Fruit fly (Drosophila melanogaster) whole organism, wandering third instar larva: ENCODE measurements around the gene CG14423.

Source experiments
- Abd-B ChIP-seq: fragments of >200 bp; optimal IDR thresholded peaks from 2 replicates; lab custom pipeline; 2017; ENCODE audit warnings: missing biosample characterization, missing genetic modification characterization
- CG32264 ChIP-seq: fragments of 200-800 bp; sonication (Bioruptor generic); optimal IDR thresholded peaks from 2 replicates; lab custom pipeline; 2016; ENCODE audit warnings: missing biosample characterization, missing genetic modification characterization
- CG9705 ChIP-seq: fragments of 200-800 bp; sonication (Bioruptor generic); optimal IDR thresholded peaks from 2 replicates; lab custom pipeline; 2018; ENCODE audit warnings: missing biosample characterization, mild to moderate bottlenecking, missing genetic modification characterization
- CrebA ChIP-seq: fragments of 200-800 bp; sonication (Bioruptor generic); optimal IDR thresholded peaks from 2 replicates; lab custom pipeline; 2016; ENCODE audit warnings: missing biosample characterization, mild to moderate bottlenecking, missing genetic modification characterization, borderline replicate concordance
- Dfd ChIP-seq: fragments of >200 bp; optimal IDR thresholded peaks from 2 replicates; lab custom pipeline; 2017; ENCODE audit warnings: missing biosample characterization, missing genetic modification characterization
- Dif ChIP-seq: fragments of 200-275, 200-300 bp; sonication (Bioruptor generic); optimal IDR thresholded peaks from 2 replicates; lab custom pipeline; 2018; ENCODE audit warnings: missing biosample characterization, missing genetic modification characterization; ENCODE audit not compliant: partially characterized antibody
- GATAd ChIP-seq: sonication (Bioruptor generic); optimal IDR thresholded peaks from 2 replicates; lab custom pipeline; 2016; ENCODE audit warnings: missing biosample characterization, missing genetic modification characterization
- HLH106 ChIP-seq: fragments of 200-800 bp; optimal IDR thresholded peaks from 3 replicates; lab custom pipeline; 2019; ENCODE audit warnings: missing biosample characterization, mild to moderate bottlenecking, missing genetic modification characterization, moderate library complexity
- Hnf4 ChIP-seq: fragments of 200-800 bp; sonication (Bioruptor generic); optimal IDR thresholded peaks from 2 replicates; lab custom pipeline; 2016; ENCODE audit warnings: missing biosample characterization, mild to moderate bottlenecking, missing genetic modification characterization
- Hr78 ChIP-seq: fragments of >200 bp; optimal IDR thresholded peaks from 2 replicates; lab custom pipeline; 2017; ENCODE audit warnings: missing biosample characterization, missing genetic modification characterization
- Hr83 ChIP-seq: fragments of 200-300 bp; sonication (Bioruptor generic); optimal IDR thresholded peaks from 2 replicates; lab custom pipeline; 2016; ENCODE audit warnings: missing biosample characterization, mild to moderate bottlenecking, missing genetic modification characterization, moderate library complexity; ENCODE audit not compliant: poor library complexity, severe bottlenecking
- Jra ChIP-seq: sonication (Bioruptor generic); optimal IDR thresholded peaks from 2 replicates; lab custom pipeline; 2016; ENCODE audit warnings: missing biosample characterization, missing genetic modification characterization
- Mio ChIP-seq: sonication (Bioruptor generic); optimal IDR thresholded peaks from 2 replicates; lab custom pipeline; 2016; ENCODE audit warnings: missing biosample characterization, missing genetic modification characterization
- Myc ChIP-seq: fragments of >200 bp; optimal IDR thresholded peaks from 2 replicates; lab custom pipeline; 2017
- N ChIP-seq: fragments of >200 bp; optimal IDR thresholded peaks from 2 replicates; lab custom pipeline; 2018; ENCODE audit warnings: missing biosample characterization, missing external identifiers, missing genetic modification characterization
- OdsH ChIP-seq: fragments of 200-800 bp; sonication (Bioruptor generic); optimal IDR thresholded peaks from 2 replicates; lab custom pipeline; 2016; ENCODE audit warnings: missing biosample characterization, mild to moderate bottlenecking, missing genetic modification characterization
- Rel ChIP-seq, 2 experiments: fragments of 200-800 bp; sonication (Bioruptor generic) in 1 of 2; optimal IDR thresholded peaks; 2 replicates in 1 of 2; 3 replicates in 1 of 2; lab custom pipeline; 2016 to 2019; ENCODE audit warnings: mild to moderate bottlenecking in 2 of 2, missing biosample characterization in 2 of 2, missing genetic modification characterization in 2 of 2, moderate library complexity in 1 of 2
- Sp1 ChIP-seq: fragments of 200-800 bp; sonication (Bioruptor generic); optimal IDR thresholded peaks from 3 replicates; lab custom pipeline; 2019; ENCODE audit warnings: missing biosample characterization, mild to moderate bottlenecking, missing genetic modification characterization, moderate library complexity
- Vsx2 ChIP-seq: fragments of 200-300, 225-300 bp; sonication (Bioruptor generic); optimal IDR thresholded peaks from 2 replicates; lab custom pipeline; 2018; ENCODE audit warnings: missing biosample characterization, missing genetic modification characterization; ENCODE audit not compliant: partially characterized antibody
- br ChIP-seq: fragments of 200-800 bp; sonication (Bioruptor generic); optimal IDR thresholded peaks from 2 replicates; lab custom pipeline; 2016; ENCODE audit warnings: missing biosample characterization, missing genetic modification characterization
- brk ChIP-seq: fragments of 200-800 bp; sonication (Bioruptor generic); optimal IDR thresholded peaks from 2 replicates; lab custom pipeline; 2016; ENCODE audit warnings: missing biosample characterization, mild to moderate bottlenecking, missing genetic modification characterization
- dl ChIP-seq, 2 experiments: fragments of 175-275, 200-275 bp in 1 of 2; fragments of 200-275 bp in 1 of 2; sonication (Bioruptor generic); optimal IDR thresholded peaks; lab custom pipeline; 2018; ENCODE audit warnings: mild to moderate bottlenecking in 2 of 2, missing biosample characterization in 2 of 2, missing genetic modification characterization in 2 of 2, moderate library complexity in 2 of 2; ENCODE audit not compliant: partially characterized antibody in 2 of 2, insufficient read depth in 1 of 2
- dmrt93B ChIP-seq: fragments of 200-800 bp; sonication (Bioruptor generic); optimal IDR thresholded peaks from 2 replicates; lab custom pipeline; 2018; ENCODE audit warnings: missing biosample characterization, mild to moderate bottlenecking, missing genetic modification characterization
- dsf ChIP-seq: sonication (Bioruptor generic); optimal IDR thresholded peaks from 2 replicates; lab custom pipeline; 2016; ENCODE audit warnings: missing biosample characterization, missing genetic modification characterization, borderline replicate concordance
- ey ChIP-seq: fragments of 200-800 bp; sonication (Bioruptor generic); optimal IDR thresholded peaks from 2 replicates; lab custom pipeline; 2016; ENCODE audit warnings: missing biosample characterization, missing genetic modification characterization
- foxo ChIP-seq, 2 experiments: fragments of 200-800 bp; sonication (Bioruptor generic); optimal IDR thresholded peaks; 2 replicates in 1 of 2; 3 replicates in 1 of 2; lab custom pipeline; 2016 to 2017; ENCODE audit warnings: missing biosample characterization in 2 of 2, missing genetic modification characterization in 2 of 2
- fru ChIP-seq: fragments of 200-800 bp; sonication (Bioruptor generic); optimal IDR thresholded peaks from 3 replicates; lab custom pipeline; 2016; ENCODE audit warnings: missing biosample characterization, mild to moderate bottlenecking, missing genetic modification characterization
- h ChIP-seq: fragments of 200-800 bp; sonication (Bioruptor generic); optimal IDR thresholded peaks from 3 replicates; lab custom pipeline; 2016; ENCODE audit warnings: missing biosample characterization, mild to moderate bottlenecking, missing genetic modification characterization
- jim ChIP-seq: fragments of 175-275, 200-325 bp; sonication (Bioruptor generic); optimal IDR thresholded peaks from 2 replicates; lab custom pipeline; 2016; ENCODE audit warnings: missing biosample characterization, mild to moderate bottlenecking, missing genetic modification characterization
- lola ChIP-seq: fragments of >200 bp; optimal IDR thresholded peaks from 2 replicates; lab custom pipeline; 2017; ENCODE audit warnings: missing biosample characterization, missing genetic modification characterization
- pan ChIP-seq: fragments of >200 bp; optimal IDR thresholded peaks from 2 replicates; lab custom pipeline; 2017
- psq ChIP-seq: fragments of 200-800 bp; sonication (Bioruptor generic); optimal IDR thresholded peaks from 3 replicates; lab custom pipeline; 2017; ENCODE audit warnings: missing biosample characterization, mild to moderate bottlenecking, missing genetic modification characterization, moderate library complexity
- rgr ChIP-seq: fragments of 200-800 bp; sonication (Bioruptor generic); optimal IDR thresholded peaks from 3 replicates; lab custom pipeline; 2016; ENCODE audit warnings: missing biosample characterization, mild to moderate bottlenecking, missing genetic modification characterization
- sage ChIP-seq: fragments of 200-800 bp; sonication (Bioruptor generic); optimal IDR thresholded peaks from 2 replicates; lab custom pipeline; 2016; ENCODE audit warnings: missing biosample characterization, mild to moderate bottlenecking, missing genetic modification characterization
- sv ChIP-seq: fragments of 200-800 bp; sonication (Bioruptor generic); optimal IDR thresholded peaks from 3 replicates; lab custom pipeline; 2016; ENCODE audit warnings: missing biosample characterization, missing genetic modification characterization
- tai ChIP-seq: sonication (Bioruptor generic); optimal IDR thresholded peaks from 2 replicates; lab custom pipeline; 2016; ENCODE audit warnings: missing biosample characterization, missing genetic modification characterization
- usp ChIP-seq: fragments of >200 bp; optimal IDR thresholded peaks from 2 replicates; lab custom pipeline; 2017; ENCODE audit warnings: missing biosample characterization, missing genetic modification characterization
- woc ChIP-seq: sonication (Bioruptor generic); optimal IDR thresholded peaks from 2 replicates; lab custom pipeline; 2016; ENCODE audit warnings: missing biosample characterization, mild to moderate bottlenecking, missing genetic modification characterization

The CG14423 gene

DNA sequence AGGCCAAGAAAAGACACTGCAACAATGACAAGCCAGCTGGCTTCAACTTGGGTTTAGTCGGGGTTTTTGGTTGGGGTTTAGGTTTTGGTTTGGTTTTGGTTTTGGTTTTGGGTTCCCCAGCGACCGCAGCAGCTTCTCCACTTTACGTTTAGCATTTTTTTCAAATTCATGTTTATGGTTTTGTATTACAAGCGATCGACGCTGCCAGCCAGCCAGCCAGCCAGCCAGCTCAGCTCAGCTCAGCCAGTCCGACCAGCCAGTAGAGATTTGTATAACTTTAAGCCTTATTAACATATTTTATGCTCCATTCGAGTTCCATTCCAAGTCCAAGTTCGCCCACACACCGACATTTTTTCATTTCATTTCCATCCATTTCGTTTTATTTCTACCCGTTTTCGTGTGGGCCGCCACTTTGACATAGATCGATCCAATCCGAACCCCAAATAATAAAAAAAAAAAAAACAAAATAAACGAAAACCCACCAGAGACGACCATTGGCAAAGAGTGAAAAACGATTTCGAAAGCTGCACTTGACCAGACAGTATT is 18.7 kb downstream of the CG14423 start:
- TF ChIP-seq Mio (GFP tag; lab: Kevin White, UChicago) = no peak
- no peak for TF ChIP-seq woc (GFP tag; lab: Kevin White, UChicago)
- TF ChIP-seq dl (GFP tag; optimal IDR thresholded peaks at IDR 0.05; lab: Kevin White, UChicago; ENCODE audit: insufficient read depth in 1 of 2, partially characterized antibody in 2 of 2) = no peak
- no peak for TF ChIP-seq sv (GFP tag; lab: Kevin White, UChicago)
- TF ChIP-seq pan = no peak
- no peak for TF ChIP-seq h (GFP tag; lab: Kevin White, UChicago)
- no peak for TF ChIP-seq foxo (GFP tag; optimal IDR thresholded peaks at IDR 0.05; lab: Kevin White, UChicago)
- TF ChIP-seq CrebA (GFP tag; lab: Kevin White, UChicago) = no peak
- no peak for TF ChIP-seq rgr (GFP tag; lab: Kevin White, UChicago)
- no peak for TF ChIP-seq dsf (GFP tag; lab: Kevin White, UChicago)

DNA sequence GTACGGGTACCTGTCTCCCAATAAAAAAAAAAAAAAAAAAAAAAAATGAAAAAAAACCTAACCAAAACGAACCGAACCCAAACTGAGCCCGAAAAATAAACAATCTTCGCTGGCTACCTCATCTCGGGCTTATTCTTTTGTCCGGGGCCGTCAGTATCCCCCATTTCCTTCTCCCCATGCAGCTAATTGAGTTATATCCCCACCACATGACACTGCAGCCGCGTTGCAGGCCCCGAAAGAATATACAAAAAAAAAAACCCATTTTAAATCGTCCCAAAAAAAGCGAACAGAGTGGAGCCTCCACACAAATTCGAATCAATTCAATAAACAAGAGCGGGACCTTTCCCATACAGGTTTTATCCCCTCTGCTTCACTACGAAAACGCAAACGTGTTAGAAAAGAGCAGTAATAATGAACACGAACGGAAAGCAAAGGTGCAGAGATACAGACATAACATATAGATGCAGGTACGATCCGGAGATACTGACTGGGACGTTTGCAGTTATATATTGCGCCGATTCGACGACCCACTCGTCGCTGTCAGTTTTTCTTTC is 19.6 kb downstream of the CG14423 start:
- no peak for TF ChIP-seq Rel (GFP tag; optimal IDR thresholded peaks at IDR 0.05; lab: Kevin White, UChicago)
- no peak for TF ChIP-seq Rel (tag; optimal IDR thresholded peaks at IDR 0.05; lab: Kevin White, UChicago)
- no peak for TF ChIP-seq tai (GFP tag; lab: Kevin White, UChicago)
- TF ChIP-seq Abd-B (GFP tag; lab: Kevin White, UChicago) = no peak
- TF ChIP-seq Hnf4 (GFP tag; lab: Kevin White, UChicago) = no peak
- no peak for TF ChIP-seq dsf (GFP tag; lab: Kevin White, UChicago)
- TF ChIP-seq GATAd (GFP tag; lab: Kevin White, UChicago) = no peak
- no peak for TF ChIP-seq Myc (lab: Kevin White, UChicago)
- peak; percentile 50 for TF ChIP-seq psq
- peak; percentile 1 for TF ChIP-seq fru (GFP tag; lab: Kevin White, UChicago)
- TF ChIP-seq brk = no peak
- TF ChIP-seq woc (GFP tag; lab: Kevin White, UChicago) = no peak
- TF ChIP-seq ey = no peak
- TF ChIP-seq CG32264 (GFP tag; lab: Kevin White, UChicago) = no peak
- TF ChIP-seq foxo (GFP tag; optimal IDR thresholded peaks at IDR 0.05; lab: Kevin White, UChicago) = no peak
- TF ChIP-seq N = no peak
- no peak for TF ChIP-seq lola (GFP tag; lab: Kevin White, UChicago)
- TF ChIP-seq jim (GFP tag; lab: Kevin White, UChicago) = peak; percentile 55
- peak; percentile 27 for TF ChIP-seq Sp1 (GFP tag; lab: Kevin White, UChicago)
- no peak for TF ChIP-seq sv (GFP tag; lab: Kevin White, UChicago)
- peak; percentile 65 for TF ChIP-seq Vsx2 (GFP tag; lab: Kevin White, UChicago)
- peak; percentile 11 for TF ChIP-seq br (GFP tag; lab: Kevin White, UChicago)
- TF ChIP-seq OdsH (GFP tag; lab: Kevin White, UChicago) = no peak
- TF ChIP-seq HLH106 (tag; lab: Kevin White, UChicago) = no peak
- no peak for TF ChIP-seq usp
- TF ChIP-seq Dif = no peak
- no peak for TF ChIP-seq CrebA (GFP tag; lab: Kevin White, UChicago)
- TF ChIP-seq Jra (GFP tag; lab: Kevin White, UChicago) = no peak
- TF ChIP-seq Hr83 (GFP tag; lab: Kevin White, UChicago) = no peak
- TF ChIP-seq h (GFP tag; lab: Kevin White, UChicago) = peak; percentile 3
- TF ChIP-seq dl (GFP tag; optimal IDR thresholded peaks at IDR 0.05; lab: Kevin White, UChicago; ENCODE audit: insufficient read depth in 1 of 2, partially characterized antibody in 2 of 2) = no peak
- no peak for TF ChIP-seq rgr (GFP tag; lab: Kevin White, UChicago)
- no peak for TF ChIP-seq pan
- no peak for TF ChIP-seq Mio (GFP tag; lab: Kevin White, UChicago)
- no peak for TF ChIP-seq sage (GFP tag; lab: Kevin White, UChicago)
- no peak for TF ChIP-seq Hr78 (GFP tag; lab: Kevin White, UChicago)
- TF ChIP-seq CG9705 = no peak
- TF ChIP-seq Dfd (GFP tag; lab: Kevin White, UChicago) = no peak
- no peak for TF ChIP-seq dmrt93B
- TF ChIP-seq, all 38 proteins: peak for 7
